Fruit fly (Drosophila melanogaster): ENCODE data around the gene Lcp65Ag3.
"Not testable (repeated sequence)": the region's sequence is repeated elsewhere in the genome, so short reads cannot be mapped to it uniquely, and the experiment has no call there.

Lcp65Ag3 gene

DNA sequence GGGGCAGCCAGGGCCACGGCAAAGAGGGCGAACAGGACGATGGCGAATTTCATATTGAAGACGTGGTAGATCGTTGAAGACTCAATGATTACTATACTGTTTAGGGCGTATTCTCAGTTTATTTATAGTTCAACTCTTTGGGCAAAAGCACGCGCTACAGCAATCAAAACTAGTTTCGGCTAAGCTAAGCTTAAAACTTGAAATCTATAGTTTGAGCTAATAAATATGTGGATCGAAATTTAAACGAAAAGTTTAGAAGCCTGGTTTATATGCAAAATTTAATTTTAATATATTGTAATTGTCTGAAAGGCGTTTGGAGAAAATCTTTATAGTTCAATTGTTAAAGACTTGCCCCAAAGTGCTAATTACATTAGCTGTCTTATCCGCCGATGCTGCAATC is 17.1 kb upstream of the Lcp65Ag3 start, which contains the start of gene Cpr65Ax1:
Gene Cpr65Ax1 (minus strand): TSS at position 101 of the 400 bp plus-strand sequence.
- not testable (repeated sequence) for TF ChIP-seq psq, ttk, insv (optimal IDR thresholded peaks at IDR 0.05)

- not testable (repeated sequence) for TF ChIP-seq insv, h, ttk (optimal IDR thresholded peaks at IDR 0.05)
Measured at dm6 chr3L:6146374-6146773, 15.6 kb upstream of the Lcp65Ag3 start, which contains the start of gene Lcp65Ab2. Gene Lcp65Ab2, plus strand, starts transcription at chr3L:6146674.

DNA sequence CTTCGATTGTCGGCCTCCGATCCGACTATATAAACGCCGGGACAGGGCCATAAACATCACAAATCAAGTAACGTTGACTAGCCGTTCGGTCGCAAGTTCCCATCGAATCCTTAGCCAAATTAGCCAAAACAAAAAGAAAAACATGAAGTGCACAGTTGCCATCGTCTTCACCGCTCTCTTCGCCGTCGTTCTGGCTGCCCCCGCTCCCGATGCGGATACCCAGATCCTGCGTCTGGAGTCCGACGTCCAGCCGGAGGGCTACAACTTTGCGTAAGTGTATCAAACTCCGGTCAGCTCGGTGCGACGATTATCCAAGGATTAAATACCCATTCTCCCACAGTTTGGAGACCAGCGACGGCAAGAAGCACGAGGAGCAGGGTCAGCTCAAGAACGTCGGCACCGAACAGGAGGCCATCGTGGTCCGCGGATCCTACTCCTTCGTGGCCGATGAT is 14.0 kb upstream of the Lcp65Ag3 start, which contains the start of gene Lcp65Ac:
Gene Lcp65Ac (plus strand): TSS at position 51 of the 452 bp plus-strand sequence.
- TF ChIP-seq Myc (optimal IDR thresholded peaks at IDR 0.05) (no peak), ttk (optimal IDR thresholded peaks at IDR 0.05) (no peak), psq (optimal IDR thresholded peaks at IDR 0.05) (no peak), Sin3A (optimal IDR thresholded peaks at IDR 0.05) (no peak), insv (optimal IDR thresholded peaks at IDR 0.05) (no peak), h (optimal IDR thresholded peaks at IDR 0.05) (no peak)

DNA sequence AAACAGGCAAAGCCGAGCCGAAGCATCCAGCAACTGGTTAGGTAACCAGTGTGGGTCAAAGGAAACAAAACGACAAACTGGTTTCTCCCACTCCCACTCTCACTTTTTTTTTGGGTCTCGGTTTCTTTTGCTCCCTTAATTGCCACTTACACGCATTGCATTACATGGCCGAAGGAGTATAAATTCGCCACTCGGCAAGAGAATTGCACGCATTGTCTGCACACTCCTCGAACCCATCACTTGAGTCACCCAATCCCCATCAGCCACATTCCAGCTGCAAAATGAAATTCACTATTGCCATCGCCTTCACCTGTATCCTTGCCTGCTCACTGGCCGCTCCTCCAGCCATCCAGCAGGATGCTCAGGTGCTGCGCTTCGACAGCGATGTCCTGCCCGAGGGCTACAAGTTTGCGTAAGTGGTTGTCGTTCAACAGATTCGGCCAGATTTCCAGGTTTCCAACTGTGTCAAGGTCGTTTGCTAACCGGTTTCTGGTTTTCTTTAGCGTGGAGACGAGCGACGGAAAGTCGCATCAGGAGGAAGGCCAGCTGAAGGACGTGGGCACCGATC is 12.5 kb upstream of the Lcp65Ag3 start, which contains the start of gene Lcp65Ad:
Gene Lcp65Ad (plus strand): TSS at position 208 of the 568 bp plus-strand sequence.
- TF ChIP-seq h (optimal IDR thresholded peaks at IDR 0.05), result no peak
- TF ChIP-seq Sin3A (optimal IDR thresholded peaks at IDR 0.05), result no peak
- no peak for TF ChIP-seq Myc (optimal IDR thresholded peaks at IDR 0.05)
- TF ChIP-seq ttk (optimal IDR thresholded peaks at IDR 0.05), result no peak
- TF ChIP-seq insv (optimal IDR thresholded peaks at IDR 0.05), result no peak
- TF ChIP-seq psq (optimal IDR thresholded peaks at IDR 0.05), result no peak

DNA sequence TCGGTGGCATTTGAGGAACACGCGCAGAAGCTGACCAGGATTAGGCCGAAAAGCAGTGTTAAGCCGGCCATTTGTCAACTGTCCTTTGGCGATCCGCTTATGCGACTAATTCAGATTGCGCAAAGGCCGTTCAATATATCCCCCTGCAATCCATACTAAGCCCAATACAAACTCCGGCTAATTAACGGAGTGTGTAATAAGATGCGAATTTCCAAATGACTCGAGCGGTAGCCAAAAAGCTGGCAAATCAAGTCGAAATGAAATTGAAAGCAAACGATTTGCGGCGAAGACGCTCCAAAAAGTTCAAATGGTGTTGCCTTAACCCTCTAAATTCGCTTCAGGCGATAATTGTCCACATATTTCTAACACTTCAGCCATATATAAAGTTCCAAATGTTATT is 11.5 kb upstream of the Lcp65Ag3 start, which contains the start of gene Cpr65Aw:
Gene Cpr65Aw (minus strand): TSS at position 101 of the 400 bp plus-strand sequence.
- no peak for TF ChIP-seq Sin3A (optimal IDR thresholded peaks at IDR 0.05)
- TF ChIP-seq h (optimal IDR thresholded peaks at IDR 0.05), result no peak
- no peak for TF ChIP-seq Myc (optimal IDR thresholded peaks at IDR 0.05)
- no peak for TF ChIP-seq psq (optimal IDR thresholded peaks at IDR 0.05)
- no peak for TF ChIP-seq insv (optimal IDR thresholded peaks at IDR 0.05)
- no peak for TF ChIP-seq ttk (optimal IDR thresholded peaks at IDR 0.05)

dm6 chr3L:6141538-6141937 is 10.7 kb upstream of the Lcp65Ag3 start:
- TF ChIP-seq ttk (optimal IDR thresholded peaks at IDR 0.05), result no peak
- TF ChIP-seq insv (optimal IDR thresholded peaks at IDR 0.05), result no peak
- TF ChIP-seq Myc (optimal IDR thresholded peaks at IDR 0.05), result no peak
- TF ChIP-seq Sin3A (optimal IDR thresholded peaks at IDR 0.05), result no peak
- no peak for TF ChIP-seq h (optimal IDR thresholded peaks at IDR 0.05)
- TF ChIP-seq psq (optimal IDR thresholded peaks at IDR 0.05), result no peak

DNA sequence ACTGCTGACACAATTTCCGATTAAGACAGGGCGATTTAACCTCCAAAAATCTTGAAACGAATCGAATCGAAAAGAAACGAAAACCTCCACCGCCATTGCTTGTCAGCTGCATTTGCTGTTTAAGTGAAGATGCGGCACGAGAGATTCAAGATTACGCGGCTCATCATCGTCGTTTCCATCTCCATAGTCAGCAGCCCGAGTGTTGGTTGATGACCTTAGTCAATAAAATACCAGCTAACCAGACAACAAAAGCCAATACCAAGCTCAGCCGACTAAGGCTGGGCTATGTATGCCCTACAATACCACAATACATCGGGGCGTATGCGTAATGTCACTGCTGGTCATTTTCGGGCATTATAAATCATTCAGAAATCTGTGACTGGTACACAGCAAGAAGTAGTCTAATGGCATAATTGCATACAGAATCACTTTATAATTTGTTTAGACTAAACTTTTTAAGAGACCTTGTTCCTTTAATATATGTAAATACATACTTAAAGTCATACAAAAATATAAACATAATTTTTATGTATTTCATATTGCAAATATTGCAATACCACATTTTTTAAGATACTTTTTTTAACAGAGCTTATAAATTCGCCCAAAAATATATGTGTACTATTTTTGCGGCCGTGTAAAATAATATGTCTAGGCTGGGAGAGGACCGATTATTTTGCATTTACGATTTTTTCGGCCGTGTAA is 10.1 kb upstream of the Lcp65Ag3 start:
- TF ChIP-seq psq (optimal IDR thresholded peaks at IDR 0.05), result no peak

- TF ChIP-seq Sin3A (optimal IDR thresholded peaks at IDR 0.05) (no peak), Myc (optimal IDR thresholded peaks at IDR 0.05) (no peak), ttk (optimal IDR thresholded peaks at IDR 0.05) (no peak)
Measured at dm6 chr3L:6139924-6140574, 9.3 kb upstream of the Lcp65Ag3 start, which contains the start of gene Cpr65Av. Gene Cpr65Av, minus strand, starts transcription at chr3L:6139974.

DNA sequence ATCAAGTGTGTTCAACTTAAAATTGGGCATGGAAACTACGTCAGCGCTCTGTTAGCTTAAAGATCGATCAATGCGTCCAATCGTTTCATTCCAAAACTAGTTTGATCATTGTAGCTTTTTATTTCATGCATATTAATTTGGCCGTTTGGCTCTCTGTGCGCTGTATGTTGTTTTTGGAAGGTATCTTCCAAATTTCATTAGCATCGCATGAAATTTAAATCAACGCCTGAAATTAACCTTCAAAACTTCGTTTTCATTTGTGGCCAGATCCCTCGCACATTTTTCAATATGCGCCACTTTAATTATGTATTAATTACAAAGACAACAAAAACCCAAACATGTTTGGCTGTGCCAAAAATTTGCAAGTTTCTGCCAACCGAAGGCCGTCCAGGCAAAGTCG is 7.8 kb upstream of the Lcp65Ag3 start:
- no peak for TF ChIP-seq ttk (optimal IDR thresholded peaks at IDR 0.05)
- TF ChIP-seq Sin3A (optimal IDR thresholded peaks at IDR 0.05), result no peak
- no peak for TF ChIP-seq h (optimal IDR thresholded peaks at IDR 0.05)
- no peak for TF ChIP-seq Myc (optimal IDR thresholded peaks at IDR 0.05)
- TF ChIP-seq psq (optimal IDR thresholded peaks at IDR 0.05), result no peak
- no peak for TF ChIP-seq insv (optimal IDR thresholded peaks at IDR 0.05)

DNA sequence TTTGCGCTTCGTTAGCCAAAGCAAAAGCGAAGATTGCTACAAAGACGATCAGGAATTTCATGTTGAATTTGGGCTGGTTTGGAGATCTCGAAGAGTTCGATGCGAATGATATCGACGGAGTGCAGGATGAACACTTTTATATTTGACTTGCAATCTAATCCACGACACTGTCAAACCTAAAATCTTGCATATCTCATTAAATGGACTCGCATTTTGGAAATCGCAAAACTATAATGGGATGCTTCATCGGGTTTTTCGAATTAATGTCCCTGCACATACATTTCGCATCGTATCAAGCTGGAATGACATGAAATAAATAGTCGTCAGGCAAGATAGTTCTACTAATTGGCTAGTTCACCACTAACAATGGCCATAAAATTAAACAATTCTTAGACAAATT is 7.2 kb upstream of the Lcp65Ag3 start, which contains the start of gene Lcp65Ae:
Gene Lcp65Ae (minus strand): TSS at position 101 of the 400 bp plus-strand sequence.
- TF ChIP-seq ttk (optimal IDR thresholded peaks at IDR 0.05) (no peak), Myc (optimal IDR thresholded peaks at IDR 0.05) (no peak)

DNA sequence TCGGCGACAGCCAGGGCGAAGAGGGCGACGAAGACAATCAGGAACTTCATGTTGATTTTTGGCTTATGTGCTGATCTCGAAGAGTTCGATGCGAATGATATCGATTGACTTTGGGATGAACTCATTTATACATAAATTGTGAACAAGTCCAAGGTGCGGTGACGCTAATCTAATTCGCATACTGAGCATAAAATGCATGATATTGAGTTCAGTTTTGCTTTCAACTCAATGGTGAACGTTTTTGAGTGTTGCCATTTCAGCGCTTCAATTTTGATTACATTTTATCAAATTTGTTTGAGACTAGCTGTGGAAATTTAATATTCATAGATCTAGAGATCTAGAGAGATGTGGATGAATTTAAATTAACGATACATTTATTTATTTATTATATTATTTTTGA is 5.9 kb upstream of the Lcp65Ag3 start, which contains the start of gene Lcp65Af:
Gene Lcp65Af (minus strand): TSS at position 101 of the 400 bp plus-strand sequence.
- TF ChIP-seq ttk (optimal IDR thresholded peaks at IDR 0.05), result no peak
- TF ChIP-seq h (optimal IDR thresholded peaks at IDR 0.05), result no peak
- TF ChIP-seq psq (optimal IDR thresholded peaks at IDR 0.05), result no peak
- no peak for TF ChIP-seq insv (optimal IDR thresholded peaks at IDR 0.05)
- no peak for TF ChIP-seq Sin3A (optimal IDR thresholded peaks at IDR 0.05)
- no peak for TF ChIP-seq Myc (optimal IDR thresholded peaks at IDR 0.05)

dm6 chr3L:6135174-6135573 is 4.4 kb upstream of the Lcp65Ag3 start, which contains the start of gene Lcp65Ag1:
Gene Lcp65Ag1, minus strand, starts transcription at chr3L:6135274.
- TF ChIP-seq ttk (optimal IDR thresholded peaks at IDR 0.05) (no peak), psq (optimal IDR thresholded peaks at IDR 0.05) (no peak), insv (optimal IDR thresholded peaks at IDR 0.05) (no peak), h (optimal IDR thresholded peaks at IDR 0.05) (no peak), Myc (optimal IDR thresholded peaks at IDR 0.05) (no peak), Sin3A (optimal IDR thresholded peaks at IDR 0.05) (no peak)
